Worm (Caenorhabditis elegans): ENCODE results near the gene T16G12.7.
"Not testable (repeated sequence)": the region's sequence is repeated elsewhere in the genome, so short reads cannot be mapped to it uniquely, and the experiment has no call there.

T16G12.7 gene

ce11 chrIII:10060573-10060972 lies 20.7 kb upstream of the T16G12.7 start, which contains the start of gene T16G12.13:
T16G12.13 (plus strand) TSS chrIII:10060865.
- no peak for TF ChIP-seq hmg-11 (tag; optimal IDR thresholded peaks at IDR 0.05)
- no peak for TF ChIP-seq mml-1 (tag; optimal IDR thresholded peaks at IDR 0.05)
- no peak for TF ChIP-seq ztf-11 (tag; optimal IDR thresholded peaks at IDR 0.05)
- no peak for TF ChIP-seq pha-4 (tag; optimal IDR thresholded peaks at IDR 0.05)
- no peak for TF ChIP-seq unc-62 (GFP tag; optimal IDR thresholded peaks at IDR 0.05)
- no peak for TF ChIP-seq fkh-2 (tag; optimal IDR thresholded peaks at IDR 0.05)

ce11 chrIII:10059002-10059401 lies 19.1 kb upstream of the T16G12.7 start, which contains the start of gene T16G12.8:
T16G12.8 (plus strand) TSS chrIII:10059302.
- TF ChIP-seq fkh-10 (GFP tag; optimal IDR thresholded peaks at IDR 0.05): no peak
- TF ChIP-seq pha-4 (tag; optimal IDR thresholded peaks at IDR 0.05): no peak
- no peak for TF ChIP-seq lin-39 (tag; optimal IDR thresholded peaks at IDR 0.05)
- no peak for TF ChIP-seq nhr-12 (tag; optimal IDR thresholded peaks at IDR 0.05)
- no peak for TF ChIP-seq R02D3.7 (tag; optimal IDR thresholded peaks at IDR 0.05)
- TF ChIP-seq ZK546.5 (tag; optimal IDR thresholded peaks at IDR 0.05): no peak
- TF ChIP-seq lin-15B (tag; optimal IDR thresholded peaks at IDR 0.05): no peak
- no peak for TF ChIP-seq nhr-23 (tag; optimal IDR thresholded peaks at IDR 0.05)
- TF ChIP-seq nhr-237 (tag; optimal IDR thresholded peaks at IDR 0.05): no peak
- no peak for TF ChIP-seq unc-62 (GFP tag; optimal IDR thresholded peaks at IDR 0.05)

ce11 chrIII:10057518-10057917 lies 17.6 kb upstream of the T16G12.7 start, which contains the start of gene T16G12.4:
T16G12.4 (plus strand) TSS chrIII:10057818.
- no peak for TF ChIP-seq R02D3.7 (tag; optimal IDR thresholded peaks at IDR 0.05)
- no peak for TF ChIP-seq egl-27 (tag; optimal IDR thresholded peaks at IDR 0.05)
- no peak for TF ChIP-seq nhr-25 (tag; optimal IDR thresholded peaks at IDR 0.05)
- no peak for TF ChIP-seq unc-39 (tag; optimal IDR thresholded peaks at IDR 0.05)
- TF ChIP-seq skn-1 (tag; optimal IDR thresholded peaks at IDR 0.05): no peak
- TF ChIP-seq fkh-2 (tag; optimal IDR thresholded peaks at IDR 0.05): no peak
- TF ChIP-seq elt-1 (tag; optimal IDR thresholded peaks at IDR 0.05): no peak
- no peak for TF ChIP-seq lin-15B (tag; optimal IDR thresholded peaks at IDR 0.05)
- TF ChIP-seq fos-1 (tag; optimal IDR thresholded peaks at IDR 0.05): no peak
- TF ChIP-seq tbx-2 (tag; optimal IDR thresholded peaks at IDR 0.05): no peak
- TF ChIP-seq nhr-43 (tag; optimal IDR thresholded peaks at IDR 0.05; ENCODE audit: poor library complexity, severe bottlenecking): no peak
- TF ChIP-seq fkh-10 (GFP tag; optimal IDR thresholded peaks at IDR 0.05): no peak
- no peak for TF ChIP-seq snpc-4 (tag; optimal IDR thresholded peaks at IDR 0.05)
- TF ChIP-seq ceh-16 (tag; optimal IDR thresholded peaks at IDR 0.05): no peak
- TF ChIP-seq nhr-76 (tag; optimal IDR thresholded peaks at IDR 0.05): no peak
- no peak for TF ChIP-seq eor-1 (tag; optimal IDR thresholded peaks at IDR 0.05)
- TF ChIP-seq jun-1 (tag; optimal IDR thresholded peaks at IDR 0.05): no peak
- TF ChIP-seq nfya-1 (tag; optimal IDR thresholded peaks at IDR 0.05; ENCODE audit: insufficient read depth): no peak
- TF ChIP-seq ztf-4 (tag; optimal IDR thresholded peaks at IDR 0.05): no peak
- TF ChIP-seq mdl-1 (tag; optimal IDR thresholded peaks at IDR 0.05): no peak

- no peak for TF ChIP-seq nhr-12 (tag; optimal IDR thresholded peaks at IDR 0.05)
- no peak for TF ChIP-seq fos-1 (tag; optimal IDR thresholded peaks at IDR 0.05)
- TF ChIP-seq elt-1 (tag; optimal IDR thresholded peaks at IDR 0.05): no peak
- TF ChIP-seq ztf-4 (tag; optimal IDR thresholded peaks at IDR 0.05): no peak
- TF ChIP-seq unc-39 (tag; optimal IDR thresholded peaks at IDR 0.05): no peak
- TF ChIP-seq aly-2 (tag; optimal IDR thresholded peaks at IDR 0.05): no peak
- TF ChIP-seq ceh-9 (tag; optimal IDR thresholded peaks at IDR 0.05): no peak
- TF ChIP-seq hmg-11 (tag; optimal IDR thresholded peaks at IDR 0.05): no peak
- no peak for TF ChIP-seq nhr-237 (tag; optimal IDR thresholded peaks at IDR 0.05)
- no peak for TF ChIP-seq mdl-1 (tag; optimal IDR thresholded peaks at IDR 0.05)
These were observed 16.1 kb upstream of the T16G12.7 start, which contains the start of gene T16G12.10 for ce11 chrIII:10056033-10056432. T16G12.10 (minus strand) TSS chrIII:10056133.

ce11 chrIII:10053312-10053711 lies 13.4 kb upstream of the T16G12.7 start, which contains the start of gene T16G12.12:
T16G12.12 (plus strand) TSS chrIII:10053612.
- TF ChIP-seq mdl-1 (tag; optimal IDR thresholded peaks at IDR 0.05); lsy-12 (tag; optimal IDR thresholded peaks at IDR 0.05); nfya-1 (tag; optimal IDR thresholded peaks at IDR 0.05; ENCODE audit: insufficient read depth): not testable (repeated sequence)
